Fruit fly (Drosophila melanogaster): ENCODE results near the gene csw.

Gene csw

DNA sequence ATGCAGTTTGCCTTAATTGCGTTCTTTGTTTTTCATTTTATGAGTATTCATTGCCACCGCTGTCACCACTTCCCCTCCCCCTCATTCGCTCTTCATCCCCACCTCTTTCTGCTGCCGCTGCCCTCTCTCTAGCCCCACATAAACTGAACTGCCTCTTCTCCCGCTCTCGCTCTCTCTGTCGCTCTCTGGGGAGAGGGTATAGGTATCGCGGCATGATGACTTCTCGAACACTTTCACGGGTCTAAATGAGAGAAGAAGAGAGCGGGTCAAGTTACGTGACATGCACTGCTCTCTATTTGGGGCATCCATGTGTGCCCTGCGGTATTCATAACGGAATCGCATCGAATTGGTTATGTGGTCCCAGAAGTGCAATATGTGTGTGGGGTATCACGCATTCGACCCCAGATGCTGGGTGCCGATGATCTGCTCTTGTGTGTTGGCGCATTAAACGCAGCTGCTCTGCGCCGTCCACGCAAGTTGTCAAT lies 10.3 kb upstream of the csw start (continued):
- TF ChIP-seq CG18764 (GFP tag; optimal IDR thresholded peaks at IDR 0.05) (peak; percentile 72), CG8944 (GFP tag; optimal IDR thresholded peaks at IDR 0.05) (peak; percentile 87), CG1529 (GFP tag; optimal IDR thresholded peaks at IDR 0.05) (peak; percentile 85), fru (optimal IDR thresholded peaks at IDR 0.05) (no peak), bab2 (GFP tag; optimal IDR thresholded peaks at IDR 0.05) (peak; percentile 88), sna (GFP tag; IDR thresholded peaks at IDR 0.05; ENCODE audit: partially characterized antibody) (0 out of 2 replicates have a peak, but pooled peaks have one; percentile 45), Gug (GFP tag; IDR thresholded peaks at IDR 0.05) (peak; percentile 84), CG34422 (GFP tag; IDR thresholded peaks at IDR 0.05) (peak; percentile 89), CG7372 (GFP tag; IDR thresholded peaks at IDR 0.05) (peak; percentile 58)

DNA sequence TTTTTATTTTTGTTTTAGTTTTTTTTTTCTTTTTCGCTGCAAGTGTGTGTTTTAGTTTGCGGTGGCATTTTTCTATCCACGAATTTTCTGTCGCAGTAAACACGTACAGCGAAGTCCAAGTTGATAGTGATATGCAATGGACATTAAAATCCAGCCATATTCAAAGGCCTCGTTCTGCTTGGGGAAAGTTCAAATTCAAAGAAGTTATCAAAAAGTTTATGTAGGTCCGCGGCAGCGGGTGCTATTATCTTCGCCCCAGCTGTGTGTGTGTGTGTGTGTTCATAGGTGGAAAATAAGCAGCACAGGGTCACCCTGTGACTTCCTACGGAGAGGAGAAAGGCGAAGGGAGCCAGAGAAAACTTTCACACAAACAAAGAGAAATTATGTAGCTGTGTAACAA lies 6.5 kb upstream of the csw start:
- TF ChIP-seq Kr (GFP tag; optimal IDR thresholded peaks at IDR 0.05) (no peak), YL-1 (GFP tag; optimal IDR thresholded peaks at IDR 0.05) (no peak), lmd (GFP tag; IDR thresholded peaks at IDR 0.05) (peak; percentile 67), Sox100B (GFP tag; optimal IDR thresholded peaks at IDR 0.05) (peak; percentile 49), chif (GFP tag; optimal IDR thresholded peaks at IDR 0.05) (peak; percentile 42 to 46), CG8765 (GFP tag; IDR thresholded peaks at IDR 0.05) (no peak), CG7372 (GFP tag; IDR thresholded peaks at IDR 0.05) (no peak), CG11504 (tag; optimal IDR thresholded peaks at IDR 0.05) (peak; percentile 69), aop (GFP tag; IDR thresholded peaks at IDR 0.05) (no peak), CG13894 (tag; optimal IDR thresholded peaks at IDR 0.05) (no peak), CG14860 (GFP tag; IDR thresholded peaks at IDR 0.05; ENCODE audit: partially characterized antibody) (no peak), CG12219 (GFP tag; optimal IDR thresholded peaks at IDR 0.05) (peak; percentile 28), zfh2 (GFP tag; optimal IDR thresholded peaks at IDR 0.05) (peak; percentile 6), Xrp1 (GFP tag; IDR thresholded peaks at IDR 0.05) (peak; percentile 64; the same call in 1 of the 2 replicates), Optix (GFP tag; IDR thresholded peaks at IDR 0.05) (peak; percentile 67), CG6683 (GFP tag; optimal IDR thresholded peaks at IDR 0.05) (no peak), Bdp1 (GFP tag; optimal IDR thresholded peaks at IDR 0.05) (no peak), CG10654 (GFP tag; optimal IDR thresholded peaks at IDR 0.05) (peak; percentile 47), dysf (GFP tag; IDR thresholded peaks at IDR 0.05) (peak; percentile 62), Camta (GFP tag; optimal IDR thresholded peaks at IDR 0.05) (peak; percentile 36), CG4617 (GFP tag; optimal IDR thresholded peaks at IDR 0.05; ENCODE audit: borderline replicate concordance) (no peak), NK7.1 (GFP tag; optimal IDR thresholded peaks at IDR 0.05) (no peak), CG7839 (tag; optimal IDR thresholded peaks at IDR 0.05) (peak; percentile 69), CG3281 (GFP tag; optimal IDR thresholded peaks at IDR 0.05) (no peak), ewg (GFP tag; optimal IDR thresholded peaks at IDR 0.05) (peak; percentile 55), wor (GFP tag; IDR thresholded peaks at IDR 0.05) (peak; percentile 76), ssp (GFP tag; IDR thresholded peaks at IDR 0.05) (peak; percentile 49), CG7556 (GFP tag; optimal IDR thresholded peaks at IDR 0.05) (peak; percentile 57), Doc2 (GFP tag; IDR thresholded peaks at IDR 0.05) (no peak), E2f1 (GFP tag; IDR thresholded peaks at IDR 0.05) (peak; percentile 65), Hsf (GFP tag; optimal IDR thresholded peaks at IDR 0.05) (peak; percentile 48), CG15601 (tag; optimal IDR thresholded peaks at IDR 0.05) (peak; percentile 43), CG6791 (GFP tag; IDR thresholded peaks at IDR 0.05; ENCODE audit: partially characterized antibody) (no peak), sim (GFP tag; IDR thresholded peaks at IDR 0.05) (no peak), prd (optimal IDR thresholded peaks at IDR 0.05) (no peak), prd (GFP tag; IDR thresholded peaks at IDR 0.05) (peak; percentile 82), exex (tag; optimal IDR thresholded peaks at IDR 0.05) (no peak), CG4820 (GFP tag; optimal IDR thresholded peaks at IDR 0.05) (peak; percentile 16), CG2712 (tag; optimal IDR thresholded peaks at IDR 0.05) (peak; percentile 69), Neu2 (GFP tag; optimal IDR thresholded peaks at IDR 0.05; ENCODE audit: borderline replicate concordance) (no peak), CG11560 (tag; IDR thresholded peaks at IDR 0.05) (no peak), H15 (GFP tag; IDR thresholded peaks at IDR 0.05) (0 out of 3 replicates have a peak, but pooled peaks have one; percentile 42), luna (GFP tag; optimal IDR thresholded peaks at IDR 0.05) (no peak)

Data from whole organism, embryonic.